Worm (Caenorhabditis elegans) whole organism, young adult: Measurements from ENCODE around the gene C28F5.1.

ENCODE experiments used
- F22D6.2 ChIP-seq: sonication (generic microtip); optimal IDR thresholded peaks from 2 replicates; lab custom pipeline; 2016; ENCODE audit warnings: mild to moderate bottlenecking, missing genetic modification characterization, missing compliant biosample characterization
- die-1 ChIP-seq: sonication (generic microtip); optimal IDR thresholded peaks from 2 replicates; lab custom pipeline; 2016; ENCODE audit warnings: missing genotype, mild to moderate bottlenecking, missing genetic modification characterization, missing compliant biosample characterization
- hrde-1 ChIP-seq: sonication (generic microtip); optimal IDR thresholded peaks from 2 replicates; lab custom pipeline; 2016; ENCODE audit warnings: missing genetic modification characterization, mild to moderate bottlenecking, missing compliant biosample characterization, moderate library complexity, missing genotype, missing genetic modification reagents, borderline replicate concordance
- mel-28 ChIP-seq: sonication (generic microtip); optimal IDR thresholded peaks from 2 replicates; lab custom pipeline; 2016; ENCODE audit warnings: borderline replicate concordance, mild to moderate bottlenecking, missing genetic modification characterization, missing compliant biosample characterization
- nhr-90 ChIP-seq: sonication (generic microtip); optimal IDR thresholded peaks from 2 replicates; lab custom pipeline; 2016; ENCODE audit warnings: missing genotype, mild to moderate bottlenecking, missing genetic modification characterization, missing compliant biosample characterization
- repo-1 ChIP-seq: sonication (generic microtip); optimal IDR thresholded peaks from 2 replicates; lab custom pipeline; 2017; ENCODE audit warnings: mild to moderate bottlenecking, missing genetic modification characterization, missing compliant biosample characterization
- snpc-4 ChIP-seq, 5 experiments: fragments of 150-350 bp in 1 of 5; sonication (generic microtip) in 4 of 5; optimal IDR thresholded peaks; 2 replicates each; lab custom pipeline; 2014 to 2018; ENCODE audit warnings: missing genetic modification characterization in 5 of 5, missing biosample characterization in 3 of 5, antibody characterized with exemption in 2 of 5, mild to moderate bottlenecking in 2 of 5, missing compliant biosample characterization in 2 of 5, missing genotype in 2 of 5, moderate library complexity in 2 of 5, missing genetic modification reagents in 1 of 5

ce11 chrII:7505005-7505404, at the start of gene C28F5.1:
- TF ChIP-seq mel-28 (no peak), die-1 (tag; lab: Kevin White, UChicago) (no peak), hrde-1 (no peak), repo-1 (tag; lab: Kevin White, UChicago) (no peak), F22D6.2 (tag; lab: Kevin White, UChicago) (no peak), snpc-4 (GFP tag; optimal IDR thresholded peaks at IDR 0.05; lab: Kevin White, UChicago) (no peak), snpc-4 (tag; optimal IDR thresholded peaks at IDR 0.05; lab: Kevin White, UChicago) (no peak), nhr-90 (tag; lab: Kevin White, UChicago) (no peak)
